Fruit fly (Drosophila melanogaster): ENCODE data around the gene CG31678.

DNA sequence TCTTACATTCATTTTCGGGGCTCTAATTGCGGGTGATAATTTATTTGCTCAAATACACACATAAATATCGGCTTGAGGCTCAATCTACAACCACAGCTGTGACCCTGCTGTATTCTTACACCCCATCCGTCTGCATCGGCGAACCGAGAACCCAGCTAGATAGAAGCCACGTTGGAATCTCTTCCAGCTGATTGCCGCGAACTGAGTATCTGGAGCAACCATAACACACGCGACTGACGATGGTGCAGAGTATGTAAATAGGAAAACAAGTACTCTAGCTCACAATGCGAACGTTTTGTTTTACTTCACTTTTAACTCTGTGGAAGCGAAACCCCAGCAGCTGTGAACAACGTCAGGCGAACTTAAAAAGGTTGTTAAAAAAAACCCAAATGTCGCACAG is 11.3 kb downstream of the CG31678 start:
- no peak for TF ChIP-seq CTCF (optimal IDR thresholded peaks at IDR 0.05)
- no peak for TF ChIP-seq CG8478 (optimal IDR thresholded peaks at IDR 0.05)
